Worm (Caenorhabditis elegans) whole organism, L4 larva: ENCODE data around the gene F54E7.6.

Experiments
- daf-12 ChIP-seq: fragments of 150-350 bp; optimal IDR thresholded peaks from 2 replicates; lab custom pipeline; 2014; ENCODE audit warnings: missing biosample characterization, missing genetic modification reagents, missing genetic modification characterization
- hlh-30 ChIP-seq: sonication (generic microtip); optimal IDR thresholded peaks from 2 replicates; lab custom pipeline; 2017; ENCODE audit warnings: antibody characterized with exemption, mild to moderate bottlenecking, missing genetic modification characterization, missing compliant biosample characterization; ENCODE audit not compliant: insufficient read depth
- pqm-1 ChIP-seq: sonication (generic microtip); optimal IDR thresholded peaks from 2 replicates; lab custom pipeline; 2017; ENCODE audit warnings: missing biosample characterization, missing genetic modification characterization

DNA sequence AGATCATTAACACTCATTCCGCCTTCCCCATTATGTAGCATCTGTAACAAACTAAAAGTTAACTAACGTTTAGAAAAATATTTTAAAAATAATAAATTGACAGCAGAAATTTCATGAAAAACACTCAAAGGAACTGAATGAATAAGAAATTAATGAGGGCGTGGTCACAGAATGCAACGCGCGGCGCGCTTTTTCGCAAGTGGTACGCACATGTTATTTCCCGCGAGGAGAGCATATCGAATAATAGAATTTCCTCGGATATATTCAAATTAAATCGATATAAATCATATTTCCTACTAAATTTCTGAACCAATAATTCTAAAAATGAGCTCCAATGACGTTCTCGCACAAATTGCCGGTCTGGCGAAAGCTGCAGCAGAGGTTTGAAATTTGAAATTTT, 31.8 kb upstream of the F54E7.6 start, which contains the start of the genes abi-1 and arle-14:
- TF ChIP-seq daf-12 (tag; lab: Kevin White, UChicago) (no peak), pqm-1 (tag; lab: Kevin White, UChicago) (no peak), hlh-30 (tag; lab: Kevin White, UChicago) (peak; percentile 17)
